Worm (Caenorhabditis elegans) whole organism, L3 larva: ENCODE measurements around the gene rol-8.
A peak's percentile ranks its signal among the peaks of the same experiment; 100 is the strongest.

Source experiments
- R02D3.7 ChIP-seq: fragments of 150-350 bp; optimal IDR thresholded peaks from 2 replicates; lab custom pipeline; 2014; ENCODE audit warnings: missing biosample characterization, missing genetic modification characterization
- ama-1 ChIP-seq: fragments of 150-350 bp; optimal IDR thresholded peaks from 2 replicates; lab custom pipeline; 2018
- hmg-11 ChIP-seq: sonication (generic microtip); optimal IDR thresholded peaks from 2 replicates; lab custom pipeline; 2016; ENCODE audit warnings: missing genetic modification characterization, missing compliant biosample characterization
- jun-1 ChIP-seq: fragments of 150-350 bp; optimal IDR thresholded peaks from 2 replicates; lab custom pipeline; 2014; ENCODE audit warnings: missing biosample characterization, missing genetic modification reagents, missing genetic modification characterization
- nfya-1 ChIP-seq: sonication (generic microtip); optimal IDR thresholded peaks from 2 replicates; lab custom pipeline; 2017; ENCODE audit warnings: missing genetic modification characterization, mild to moderate bottlenecking, missing compliant biosample characterization, antibody characterized with exemption, moderate library complexity; ENCODE audit not compliant: insufficient read depth
- nhr-11 ChIP-seq: fragments of 150-350 bp; optimal IDR thresholded peaks from 2 replicates; lab custom pipeline; 2014; ENCODE audit warnings: missing biosample characterization, missing genetic modification characterization
- nhr-23 ChIP-seq: fragments of 150-350 bp; optimal IDR thresholded peaks from 2 replicates; lab custom pipeline; 2014; ENCODE audit warnings: missing biosample characterization, missing genetic modification reagents, missing genetic modification characterization
- nhr-28 ChIP-seq: fragments of 150-350 bp; optimal IDR thresholded peaks from 2 replicates; lab custom pipeline; 2014; ENCODE audit warnings: missing biosample characterization, missing genetic modification characterization
- pha-4 ChIP-seq: fragments of 150-350 bp; optimal IDR thresholded peaks from 2 replicates; lab custom pipeline; 2014; ENCODE audit warnings: missing biosample characterization, missing genetic modification reagents, missing genetic modification characterization
- skn-1 ChIP-seq: fragments of 150-350 bp; optimal IDR thresholded peaks from 2 replicates; lab custom pipeline; 2014; ENCODE audit warnings: missing biosample characterization, missing genetic modification characterization
- tbx-2 ChIP-seq: sonication (generic microtip); optimal IDR thresholded peaks from 2 replicates; lab custom pipeline; 2016; ENCODE audit warnings: mild to moderate bottlenecking, missing genetic modification characterization, missing compliant biosample characterization
- zag-1 ChIP-seq: fragments of 150-350 bp; optimal IDR thresholded peaks from 2 replicates; lab custom pipeline; 2014; ENCODE audit warnings: missing biosample characterization, missing genetic modification characterization
- ztf-11 ChIP-seq: fragments of 150-350 bp; optimal IDR thresholded peaks from 2 replicates; lab custom pipeline; 2014; ENCODE audit warnings: missing biosample characterization, missing genetic modification characterization

DNA sequence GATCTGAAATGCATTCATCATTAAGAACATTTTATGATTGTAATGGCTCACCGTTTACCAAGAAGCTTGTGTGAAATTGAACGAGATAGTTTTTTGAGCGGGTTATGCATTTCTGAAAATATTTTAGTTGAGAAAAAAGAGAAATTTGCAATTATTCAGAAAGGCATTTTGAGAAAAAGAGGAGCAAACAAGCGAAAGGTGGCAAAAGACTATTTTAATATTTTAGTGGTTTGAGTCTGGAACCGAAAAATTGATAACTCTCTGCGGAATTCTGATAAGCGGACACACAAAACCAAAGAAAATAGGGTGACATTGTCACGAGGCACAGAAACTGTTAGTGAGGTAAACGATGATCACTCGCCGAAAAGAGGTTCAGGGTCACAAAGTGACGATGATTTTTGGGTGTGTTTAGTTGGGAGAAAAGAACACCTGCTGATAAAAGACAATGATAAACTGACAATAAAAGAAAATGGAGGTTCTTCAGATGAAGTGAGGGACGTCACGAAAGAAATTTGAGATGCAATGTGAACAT is 10.9 kb downstream of the rol-8 start:
- TF ChIP-seq skn-1 (tag; lab: Kevin White, UChicago) = no peak
- TF ChIP-seq ztf-11 (tag; lab: Kevin White, UChicago) = no peak
- peak; percentile 84 for TF ChIP-seq jun-1 (tag; lab: Kevin White, UChicago)
- TF ChIP-seq nhr-28 (tag; lab: Kevin White, UChicago) = no peak
- no peak for TF ChIP-seq ama-1 (lab: Kevin White, UChicago)
- TF ChIP-seq pha-4 (tag; lab: Kevin White, UChicago) = peak; percentile 55
- TF ChIP-seq nhr-11 (tag; lab: Kevin White, UChicago) = no peak
- no peak for TF ChIP-seq zag-1 (tag; lab: Kevin White, UChicago)
- TF ChIP-seq R02D3.7 = no peak
- TF ChIP-seq nfya-1 (tag; lab: Kevin White, UChicago) = no peak
- no peak for TF ChIP-seq nhr-23 (tag; lab: Kevin White, UChicago)
- no peak for TF ChIP-seq tbx-2 (tag; lab: Kevin White, UChicago)
- TF ChIP-seq hmg-11 (tag; lab: Kevin White, UChicago) = no peak
